Fruit fly (Drosophila melanogaster) whole organism, embryonic: ENCODE data around the gene CG31793.

Experiments
- Abd-B ChIP-seq: fragments of 200-800 bp; sonication (Bioruptor generic); optimal IDR thresholded peaks from 2 replicates; lab custom pipeline; 2018; ENCODE audit warnings: missing biosample characterization, mild to moderate bottlenecking, missing genetic modification characterization, moderate library complexity
- Adf1 ChIP-seq: fragments of 200-800 bp; sonication (Bioruptor generic); IDR thresholded peaks from 2 replicates; pipeline ENCODE4 v1.3.6; 2022; ENCODE audit warnings: missing biosample characterization, missing genetic modification characterization
- CG10147 ChIP-seq: fragments of 200-800 bp; sonication (Bioruptor generic); optimal IDR thresholded peaks from 2 replicates; lab custom pipeline; 2019; ENCODE audit warnings: missing biosample characterization, mild to moderate bottlenecking, missing genetic modification characterization, moderate library complexity
- CG10543 ChIP-seq: fragments of 200-800 bp; sonication (Bioruptor generic); optimal IDR thresholded peaks from 3 replicates; lab custom pipeline; 2017; ENCODE audit warnings: missing biosample characterization, mild to moderate bottlenecking, missing genetic modification characterization, moderate library complexity
- CG11247 ChIP-seq: fragments of 200-800 bp; sonication (Bioruptor generic); IDR thresholded peaks from 2 replicates; pipeline ENCODE4 v1.3.6; 2022; ENCODE audit warnings: missing biosample characterization, missing genetic modification characterization
- CG11504 ChIP-seq: fragments of 200-800 bp; sonication (Bioruptor generic); optimal IDR thresholded peaks from 3 replicates; lab custom pipeline; 2019; ENCODE audit warnings: missing biosample characterization, mild to moderate bottlenecking, missing genetic modification characterization, moderate library complexity
- CG13287 ChIP-seq: fragments of 200-800 bp; sonication (Bioruptor generic); IDR thresholded peaks from 2 replicates; pipeline ENCODE4 v1.3.6; 2022; ENCODE audit warnings: missing biosample characterization, missing genetic modification characterization; ENCODE audit not compliant: partially characterized antibody
- CG13894 ChIP-seq: fragments of 200-800 bp; sonication (Bioruptor generic); optimal IDR thresholded peaks from 3 replicates; lab custom pipeline; 2018; ENCODE audit warnings: missing biosample characterization, mild to moderate bottlenecking, missing genetic modification characterization, moderate library complexity
- CG14050 ChIP-seq: fragments of 200-800 bp; sonication (Bioruptor generic); IDR thresholded peaks from 3 replicates; pipeline ENCODE4 v1.3.6; 2022; ENCODE audit warnings: missing biosample characterization, missing genetic modification characterization
- CG15011 ChIP-seq: fragments of 200-800 bp; sonication (Bioruptor generic); optimal IDR thresholded peaks from 3 replicates; lab custom pipeline; 2018; ENCODE audit warnings: missing biosample characterization, mild to moderate bottlenecking, missing genetic modification characterization
- CG4360 ChIP-seq: fragments of 200-800 bp; sonication (Bioruptor generic); IDR thresholded peaks from 2 replicates; pipeline ENCODE4 v1.3.6; 2022; ENCODE audit warnings: missing biosample characterization, missing genetic modification characterization
- CG6175 ChIP-seq: fragments of 200-800 bp; sonication (Bioruptor generic); IDR thresholded peaks from 3 replicates; pipeline ENCODE4 v1.3.6; 2022; ENCODE audit warnings: missing biosample characterization, missing genetic modification characterization
- CG8478 ChIP-seq: fragments of >200 bp; optimal IDR thresholded peaks from 2 replicates; lab custom pipeline; 2018
- Deaf1 ChIP-seq: fragments of 200-800 bp; optimal IDR thresholded peaks from 3 replicates; lab custom pipeline; 2019; ENCODE audit warnings: missing biosample characterization, mild to moderate bottlenecking, missing genetic modification characterization, moderate library complexity
- Eip74EF ChIP-seq, 2 experiments: fragments of 200-800 bp in 1 of 2; fragments of >200 bp in 1 of 2; sonication (Bioruptor generic) in 1 of 2; optimal IDR thresholded peaks; 2 replicates each; lab custom pipeline; 2017 to 2019; ENCODE audit warnings: missing biosample characterization in 2 of 2, missing genetic modification characterization in 2 of 2, mild to moderate bottlenecking in 1 of 2, moderate library complexity in 1 of 2
- Hey ChIP-seq: fragments of 200-800 bp; sonication (Bioruptor generic); optimal IDR thresholded peaks from 3 replicates; lab custom pipeline; 2018; ENCODE audit warnings: missing biosample characterization, mild to moderate bottlenecking, missing genetic modification characterization
- Hr51 ChIP-seq, 2 experiments: fragments of 200-800 bp; sonication (Bioruptor generic); optimal IDR thresholded peaks; 2 replicates in 1 of 2; 3 replicates in 1 of 2; lab custom pipeline; 2016 to 2018; ENCODE audit warnings: missing biosample characterization in 2 of 2, missing genetic modification characterization in 2 of 2, mild to moderate bottlenecking in 1 of 2, moderate library complexity in 1 of 2
- Med ChIP-seq: fragments of 200-800 bp; sonication (Bioruptor generic); peaks from one replicate; lab custom pipeline; 2016; ENCODE audit warnings: missing biosample characterization, missing genetic modification characterization, mild to moderate bottlenecking, inconsistent platforms, moderate library complexity
- Nf-YB ChIP-seq: fragments of 200-800 bp; sonication (Bioruptor generic); optimal IDR thresholded peaks from 3 replicates; lab custom pipeline; 2019; ENCODE audit warnings: missing biosample characterization, mild to moderate bottlenecking, missing genetic modification characterization, moderate library complexity
- Nf-YC ChIP-seq: fragments of 200-800 bp; optimal IDR thresholded peaks from 3 replicates; lab custom pipeline; 2019; ENCODE audit warnings: missing biosample characterization, mild to moderate bottlenecking, missing genetic modification characterization, moderate library complexity
- Optix ChIP-seq: fragments of 200-800 bp; sonication (Bioruptor generic); IDR thresholded peaks from 3 replicates; pipeline ENCODE4 v1.3.6; 2022; ENCODE audit warnings: missing biosample characterization, missing genetic modification characterization
- Pdp1 ChIP-seq, 2 experiments: fragments of 200-800 bp; sonication (Bioruptor generic); optimal IDR thresholded peaks; 3 replicates each; lab custom pipeline; 2016; ENCODE audit warnings: missing biosample characterization in 2 of 2, missing genetic modification characterization in 2 of 2, mild to moderate bottlenecking in 1 of 2, moderate library complexity in 1 of 2
- abd-A ChIP-seq: fragments of 200-800 bp; sonication (Bioruptor generic); optimal IDR thresholded peaks from 3 replicates; lab custom pipeline; 2019; ENCODE audit warnings: missing biosample characterization, mild to moderate bottlenecking, missing genetic modification characterization, moderate library complexity
- aop ChIP-seq: fragments of 200-800 bp; sonication (Bioruptor generic); IDR thresholded peaks from 2 replicates; pipeline ENCODE4 v1.3.6; 2022; ENCODE audit warnings: missing biosample characterization, missing genetic modification characterization
- cg ChIP-seq: fragments of 200-800 bp; sonication (Bioruptor generic); optimal IDR thresholded peaks from 3 replicates; lab custom pipeline; 2019; ENCODE audit warnings: missing biosample characterization, mild to moderate bottlenecking, missing genetic modification characterization, moderate library complexity
- chinmo ChIP-seq: fragments of 200-800 bp; sonication (Bioruptor generic); IDR thresholded peaks from 4 replicates; pipeline ENCODE4 v1.3.6; 2022; ENCODE audit warnings: missing biosample characterization, missing genetic modification characterization; ENCODE audit not compliant: partially characterized antibody
- crc ChIP-seq: fragments of 200-800 bp; sonication (Bioruptor generic); optimal IDR thresholded peaks from 2 replicates; lab custom pipeline; 2016; ENCODE audit warnings: missing biosample characterization, missing genetic modification characterization
- crol ChIP-seq: fragments of 200-800 bp; sonication (Bioruptor generic); IDR thresholded peaks from 2 replicates; pipeline ENCODE4 v1.3.6; 2022; ENCODE audit warnings: missing biosample characterization, missing genetic modification characterization
- gcm ChIP-seq: fragments of 200-800 bp; sonication (Bioruptor generic); optimal IDR thresholded peaks from 2 replicates; lab custom pipeline; 2019; ENCODE audit warnings: missing biosample characterization, mild to moderate bottlenecking, missing genetic modification characterization, moderate library complexity
- lmd ChIP-seq: fragments of 200-800 bp; sonication (Bioruptor generic); IDR thresholded peaks from 2 replicates; pipeline ENCODE4 v1.3.6; 2022; ENCODE audit warnings: missing biosample characterization, missing genetic modification characterization
- mirr ChIP-seq: fragments of 200-800 bp; sonication (Bioruptor generic); optimal IDR thresholded peaks from 3 replicates; lab custom pipeline; 2018; ENCODE audit warnings: missing biosample characterization, mild to moderate bottlenecking, missing genetic modification characterization
- oc ChIP-seq: fragments of 200-800 bp; sonication (Bioruptor generic); optimal IDR thresholded peaks from 2 replicates; lab custom pipeline; 2018; ENCODE audit warnings: missing biosample characterization, mild to moderate bottlenecking, missing genetic modification characterization, moderate library complexity
- ranshi ChIP-seq: fragments of 200-800 bp; sonication (Bioruptor generic); IDR thresholded peaks from 2 replicates; pipeline ENCODE4 v1.3.6; 2022; ENCODE audit warnings: missing biosample characterization, missing genetic modification characterization
- scrt ChIP-seq: fragments of 200-800 bp; sonication (Bioruptor generic); optimal IDR thresholded peaks from 2 replicates; lab custom pipeline; 2018; ENCODE audit warnings: missing biosample characterization, mild to moderate bottlenecking, missing genetic modification characterization, moderate library complexity
- trem ChIP-seq: fragments of 200-800 bp; optimal IDR thresholded peaks from 3 replicates; lab custom pipeline; 2019; ENCODE audit warnings: missing biosample characterization, mild to moderate bottlenecking, missing genetic modification characterization, moderate library complexity
- unpg ChIP-seq: fragments of 200-800 bp; sonication (Bioruptor generic); optimal IDR thresholded peaks from 3 replicates; lab custom pipeline; 2018; ENCODE audit warnings: missing biosample characterization, mild to moderate bottlenecking, missing genetic modification characterization, moderate library complexity

CG31793 gene

DNA sequence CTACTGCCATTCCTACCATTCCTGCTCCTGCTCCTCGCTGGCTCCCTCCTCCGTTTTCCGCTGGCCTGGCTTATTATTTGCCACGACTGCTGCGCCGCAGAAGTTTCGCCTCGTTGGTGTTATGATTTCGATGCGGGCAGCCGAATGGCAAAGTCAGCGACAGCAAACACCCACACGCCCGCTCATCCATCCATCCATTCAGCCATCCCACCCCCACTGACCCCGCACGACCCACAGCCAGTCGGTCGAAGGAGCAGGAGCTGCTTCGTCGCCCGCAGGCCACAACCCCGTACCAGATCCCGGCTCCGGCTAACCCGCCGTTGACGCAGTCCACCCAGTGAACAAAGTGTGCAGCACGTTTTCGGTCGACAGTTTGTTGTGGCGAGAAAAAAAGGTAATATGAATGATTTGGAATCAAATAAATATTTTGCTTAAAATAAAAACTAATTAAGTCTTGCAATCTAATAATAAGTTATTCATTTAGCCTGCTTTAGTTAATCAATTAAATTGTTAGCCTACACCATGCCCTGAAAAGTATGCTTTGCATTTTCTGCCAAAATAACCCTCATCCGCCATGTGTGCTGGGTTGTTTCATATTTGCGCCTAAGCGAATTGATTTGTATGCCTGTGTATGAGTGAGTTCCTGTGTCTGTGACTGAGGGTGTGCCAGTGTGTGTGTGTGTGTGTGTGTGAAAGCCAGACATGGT is 23.5 kb downstream of the CG31793 start (continued):
- peak; percentile 38 for TF ChIP-seq gcm
- peak in 1 of 2 experiments; percentile 8 for TF ChIP-seq Pdp1 (GFP tag; optimal IDR thresholded peaks at IDR 0.05; lab: Kevin White, UChicago)
- TF ChIP-seq Optix: no peak; the same call in 2 of the 3 replicates
- TF ChIP-seq Nf-YB (GFP tag; lab: Kevin White, UChicago): peak; percentile 14

DNA sequence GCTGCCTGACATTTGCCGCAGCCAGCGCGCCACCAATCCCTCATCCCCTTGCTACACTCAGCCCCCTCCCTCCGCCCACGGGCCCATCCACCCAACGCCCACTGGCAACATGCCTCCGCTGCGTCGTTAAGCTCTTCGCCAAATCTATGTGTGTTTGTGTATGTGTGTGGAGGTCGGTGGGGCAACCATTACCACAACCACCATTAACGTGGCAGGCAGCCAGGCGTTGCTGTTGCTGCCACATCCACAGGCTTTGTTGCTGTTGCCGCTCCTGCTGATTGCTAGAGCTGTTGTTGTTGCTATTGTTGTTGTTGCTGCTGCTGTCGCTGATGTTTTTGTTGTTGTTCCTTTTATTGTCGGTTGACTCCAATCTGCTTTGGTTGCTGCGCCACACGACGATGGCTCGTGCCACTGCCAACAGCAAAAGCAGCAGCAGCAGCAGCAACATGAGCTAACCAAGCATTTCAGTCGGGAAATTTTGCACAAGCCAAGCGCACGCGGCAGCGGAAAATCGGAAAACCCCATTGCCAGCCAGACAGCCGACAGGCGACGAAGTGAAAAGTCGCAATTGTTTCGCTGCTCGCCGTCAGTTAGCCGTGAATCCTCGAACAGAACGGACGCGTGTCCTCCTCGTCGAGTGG is 24.2 kb downstream of the CG31793 start, which contains the start of gene Sidpn:
Gene Sidpn, plus strand, starts transcription at position 465 of the 641 bp plus-strand sequence.
- TF ChIP-seq ranshi (GFP tag; lab: Robert Waterston, UW): 0 out of 2 replicates have a peak, but pooled peaks have one; percentile 16
- peak; percentile 75 for TF ChIP-seq CG11504 (tag; lab: Kevin White, UChicago)
- TF ChIP-seq CG13894 (tag; lab: Kevin White, UChicago): peak; percentile 19
- no peak for TF ChIP-seq aop (GFP tag; lab: Robert Waterston, UW)
- TF ChIP-seq Hr51 (GFP tag; optimal IDR thresholded peaks at IDR 0.05; lab: Kevin White, UChicago): peak in 1 of 2 experiments; percentile 52
- TF ChIP-seq Abd-B (GFP tag; lab: Kevin White, UChicago): no peak
- TF ChIP-seq CG13287: peak; percentile 9; the same call in 1 of the 2 replicates
- TF ChIP-seq CG15011 (GFP tag; lab: Kevin White, UChicago): no peak
- TF ChIP-seq Hey: peak; percentile 89
- no peak for TF ChIP-seq oc
- peak; percentile 64 for TF ChIP-seq CG10543 (GFP tag; lab: Kevin White, UChicago)
- no peak for TF ChIP-seq unpg (GFP tag; lab: Kevin White, UChicago)
- no peak for TF ChIP-seq crc
- TF ChIP-seq mirr (GFP tag; lab: Kevin White, UChicago): peak; percentile 47
- peak; percentile 48; the same call in 1 of the 2 replicates for TF ChIP-seq CG4360 (GFP tag; lab: Robert Waterston, UW)
- TF ChIP-seq Med (GFP tag; lab: Kevin White, UChicago): peak; percentile 78
- TF ChIP-seq crol (GFP tag; lab: Robert Waterston, UW): peak; percentile 63
- peak; percentile 18; the same call in 1 of the 2 replicates for TF ChIP-seq CG11247 (GFP tag; lab: Robert Waterston, UW)
- TF ChIP-seq trem: no peak
- no peak for TF ChIP-seq lmd (GFP tag; lab: Robert Waterston, UW)
- no peak for TF ChIP-seq Eip74EF (GFP tag; optimal IDR thresholded peaks at IDR 0.05; lab: Kevin White, UChicago)
- TF ChIP-seq CG14050 (GFP tag; lab: Robert Waterston, UW): no peak
- TF ChIP-seq CG6175 (GFP tag; lab: Robert Waterston, UW): 0 out of 3 replicates have a peak, but pooled peaks have one; percentile 12
- TF ChIP-seq cg (GFP tag; lab: Kevin White, UChicago): peak; percentile 3
- TF ChIP-seq Deaf1: peak; percentile 95
- TF ChIP-seq scrt: peak; percentile 40
- no peak for TF ChIP-seq CG10147 (GFP tag; lab: Kevin White, UChicago)
- TF ChIP-seq abd-A (tag; lab: Kevin White, UChicago): peak; percentile 99
- peak; percentile 77; the same call in 1 of the 2 replicates for TF ChIP-seq Adf1 (GFP tag; lab: Robert Waterston, UW)
- TF ChIP-seq Nf-YC (tag; lab: Kevin White, UChicago): no peak
- TF ChIP-seq chinmo (GFP tag; lab: Robert Waterston, UW): 0 out of 4 replicates have a peak, but pooled peaks have one; percentile 56
- TF ChIP-seq CG8478 (lab: Kevin White, UChicago): peak; percentile 60
